Worm (Caenorhabditis elegans) whole organism, L2 larva: Measurements from ENCODE around the gene R10E11.6.
A peak's percentile ranks its signal among the peaks of the same experiment; 100 is the strongest.

ENCODE experiments used
- C34F6.9 ChIP-seq: fragments of 150-350 bp; optimal IDR thresholded peaks from 2 replicates; lab custom pipeline; 2014; ENCODE audit warnings: missing biosample characterization, missing genetic modification characterization
- Y55F3AM.14 ChIP-seq: fragments of 200-800 bp; sonication (Bioruptor generic); optimal IDR thresholded peaks from 2 replicates; lab custom pipeline; 2018; ENCODE audit warnings: mild to moderate bottlenecking, missing genetic modification characterization, missing compliant biosample characterization
- ZK546.5 ChIP-seq: sonication (generic microtip); optimal IDR thresholded peaks from 2 replicates; lab custom pipeline; 2017; ENCODE audit warnings: missing biosample characterization, missing genetic modification characterization
- aly-2 ChIP-seq: fragments of 150-350 bp; optimal IDR thresholded peaks from 2 replicates; lab custom pipeline; 2014; ENCODE audit warnings: missing biosample characterization, missing genetic modification characterization
- blmp-1 ChIP-seq: sonication (generic microtip); optimal IDR thresholded peaks from 2 replicates; lab custom pipeline; 2017; ENCODE audit warnings: missing genetic modification characterization, mild to moderate bottlenecking, missing compliant biosample characterization, antibody characterized with exemption, moderate library complexity; ENCODE audit not compliant: insufficient read depth
- ceh-16 ChIP-seq: fragments of 150-350 bp; optimal IDR thresholded peaks from 2 replicates; lab custom pipeline; 2014; ENCODE audit warnings: missing biosample characterization, missing genetic modification characterization
- ceh-82 ChIP-seq: fragments of 150-350 bp; optimal IDR thresholded peaks from 2 replicates; lab custom pipeline; 2014; ENCODE audit warnings: missing biosample characterization, missing genetic modification characterization
- crh-2 ChIP-seq: sonication (generic microtip); optimal IDR thresholded peaks from 2 replicates; lab custom pipeline; 2017; ENCODE audit warnings: missing biosample characterization, missing genetic modification characterization
- dmd-4 ChIP-seq: sonication (generic microtip); optimal IDR thresholded peaks from 2 replicates; lab custom pipeline; 2017; ENCODE audit warnings: missing biosample characterization, missing genetic modification characterization
- egl-27 ChIP-seq: sonication (generic microtip); optimal IDR thresholded peaks from 3 replicates; lab custom pipeline; 2017; ENCODE audit warnings: missing biosample characterization, missing genetic modification reagents, missing genetic modification characterization
- fos-1 ChIP-seq: fragments of 150-350 bp; optimal IDR thresholded peaks from 2 replicates; lab custom pipeline; 2014; ENCODE audit warnings: missing biosample characterization, missing genetic modification characterization
- gmeb-1 ChIP-seq: fragments of 150-350 bp; optimal IDR thresholded peaks from 2 replicates; lab custom pipeline; 2014; ENCODE audit warnings: missing biosample characterization, missing genetic modification characterization
- lin-11 ChIP-seq: fragments of 150-350 bp; sonication (generic microtip); optimal IDR thresholded peaks from 2 replicates; lab custom pipeline; 2014; ENCODE audit warnings: missing biosample characterization, missing genetic modification characterization, inconsistent platforms, mixed read lengths
- lin-13 ChIP-seq: fragments of 150-350 bp; optimal IDR thresholded peaks from 2 replicates; lab custom pipeline; 2014; ENCODE audit warnings: missing biosample characterization, missing genetic modification reagents, missing genetic modification characterization
- lin-39 ChIP-seq: fragments of 150-350 bp; optimal IDR thresholded peaks from 2 replicates; lab custom pipeline; 2014; ENCODE audit warnings: missing biosample characterization, missing genetic modification reagents, missing genetic modification characterization
- lsy-2 ChIP-seq, 2 experiments: fragments of 150-350 bp in 1 of 2; sonication (generic microtip) in 1 of 2; optimal IDR thresholded peaks; 2 replicates each; lab custom pipeline; 2014 to 2017; ENCODE audit warnings: missing biosample characterization in 2 of 2, missing genetic modification characterization in 2 of 2
- mab-5 ChIP-seq: fragments of 150-350 bp; optimal IDR thresholded peaks from 2 replicates; lab custom pipeline; 2014; ENCODE audit warnings: missing biosample characterization, missing genetic modification characterization
- mbf-1 ChIP-seq: sonication (generic microtip); optimal IDR thresholded peaks from 2 replicates; lab custom pipeline; 2017; ENCODE audit warnings: missing biosample characterization, missing genetic modification characterization
- mdl-1 ChIP-seq, 2 experiments: fragments of 150-350 bp in 1 of 2; sonication (generic microtip) in 1 of 2; optimal IDR thresholded peaks; 2 replicates each; lab custom pipeline; 2017; ENCODE audit warnings: missing biosample characterization in 2 of 2, missing genetic modification characterization in 2 of 2
- nhr-12 ChIP-seq: fragments of 150-350 bp; optimal IDR thresholded peaks from 2 replicates; lab custom pipeline; 2014; ENCODE audit warnings: missing biosample characterization, missing genetic modification characterization
- nhr-129 ChIP-seq: fragments of 150-350 bp; optimal IDR thresholded peaks from 2 replicates; lab custom pipeline; 2014; ENCODE audit warnings: missing biosample characterization, missing genetic modification characterization
- nhr-23 ChIP-seq: fragments of 150-350 bp; optimal IDR thresholded peaks from 2 replicates; lab custom pipeline; 2014; ENCODE audit warnings: missing biosample characterization, missing genetic modification reagents, missing genetic modification characterization
- nhr-237 ChIP-seq: fragments of 150-350 bp; optimal IDR thresholded peaks from 2 replicates; lab custom pipeline; 2014; ENCODE audit warnings: missing biosample characterization, missing genetic modification characterization
- nhr-25 ChIP-seq: fragments of 150-350 bp; sonication (generic microtip); optimal IDR thresholded peaks from 3 replicates; lab custom pipeline; 2014; ENCODE audit warnings: missing biosample characterization, missing genetic modification characterization
- sem-4 ChIP-seq: fragments of 150-350 bp; optimal IDR thresholded peaks from 2 replicates; lab custom pipeline; 2014; ENCODE audit warnings: missing biosample characterization, missing genetic modification reagents, missing genetic modification characterization
- sma-3 ChIP-seq: sonication (generic microtip); optimal IDR thresholded peaks from 2 replicates; lab custom pipeline; 2016; ENCODE audit warnings: missing genetic modification reagents, missing genetic modification characterization, missing compliant biosample characterization
- unc-39 ChIP-seq: fragments of 150-350 bp; optimal IDR thresholded peaks from 2 replicates; lab custom pipeline; 2014; ENCODE audit warnings: missing biosample characterization, missing genetic modification characterization
- unc-55 ChIP-seq: fragments of 150-350 bp; sonication (generic microtip); optimal IDR thresholded peaks from 3 replicates; lab custom pipeline; 2014; ENCODE audit warnings: missing biosample characterization, missing genetic modification reagents, missing genetic modification characterization
- ztf-4 ChIP-seq: fragments of 150-350 bp; optimal IDR thresholded peaks from 2 replicates; lab custom pipeline; 2014; ENCODE audit warnings: missing biosample characterization, missing genetic modification characterization

R10E11.6 gene

DNA sequence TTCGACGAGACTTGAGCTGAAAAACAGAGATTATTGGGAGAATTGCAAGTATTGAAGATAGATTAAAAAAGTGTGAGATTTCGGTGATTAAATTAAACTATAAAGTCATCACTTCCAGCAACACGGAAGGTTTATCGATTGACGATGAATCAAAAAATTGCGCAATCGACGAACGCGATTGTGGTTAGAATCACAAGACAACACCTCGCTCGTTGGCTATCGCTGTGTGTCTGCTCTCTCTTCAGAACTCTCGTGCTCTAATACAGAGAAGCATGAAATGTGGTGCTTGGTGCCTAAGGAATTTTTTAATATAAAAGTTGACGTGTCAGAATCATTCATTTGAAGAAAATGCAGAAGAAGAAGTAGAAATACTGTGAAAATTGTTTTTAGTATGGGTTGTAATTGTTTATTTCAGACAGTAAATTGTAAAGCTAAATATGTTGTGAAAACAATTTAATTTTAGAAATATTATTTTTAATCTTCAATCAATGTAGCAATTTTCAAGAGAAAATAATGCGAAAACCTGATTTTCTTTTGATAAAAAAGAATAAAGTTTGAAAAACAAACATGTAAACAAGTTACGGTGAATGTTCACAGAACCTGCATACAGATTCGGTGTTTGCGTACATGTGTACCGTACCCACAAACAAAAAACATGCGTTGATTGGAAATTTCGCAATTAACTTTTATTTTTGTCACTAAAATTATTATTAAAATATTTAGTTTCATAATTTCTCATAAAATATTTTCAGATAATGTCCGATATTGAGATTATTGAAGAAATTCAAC is 44.6 kb downstream of the R10E11.6 start, which contains the start of the genes ZK632.10 and ZK632.11:
Gene ZK632.10, minus strand, starts transcription at position 560 of the 789 bp plus-strand sequence.
Gene ZK632.11, plus strand, starts transcription at position 753 of the 789 bp plus-strand sequence.
- TF ChIP-seq nhr-129 = peak; percentile 44
- TF ChIP-seq egl-27 (tag; lab: Kevin White, UChicago) = peak; percentile 7
- TF ChIP-seq ztf-4 (tag; lab: Kevin White, UChicago) = peak; percentile 16
- peak; percentile 25 for TF ChIP-seq gmeb-1 (tag; lab: Kevin White, UChicago)
- peak; percentile 81 for TF ChIP-seq C34F6.9 (tag; lab: Kevin White, UChicago)
- peak; percentile 30 for TF ChIP-seq crh-2
- TF ChIP-seq fos-1 (tag; lab: Kevin White, UChicago) = peak; percentile 33
- TF ChIP-seq nhr-25 (tag; lab: Kevin White, UChicago) = peak; percentile 9
- TF ChIP-seq sem-4 (tag; lab: Kevin White, UChicago) = no peak
- TF ChIP-seq unc-55 (GFP tag; lab: Kevin White, UChicago) = peak; percentile 93
- no peak for TF ChIP-seq aly-2 (tag; lab: Kevin White, UChicago)
- TF ChIP-seq mbf-1 (tag; lab: Kevin White, UChicago) = no peak
- peak; percentile 86 to 99 for TF ChIP-seq lsy-2 (tag; optimal IDR thresholded peaks at IDR 0.05; lab: Kevin White, UChicago)
- peak; percentile 36 for TF ChIP-seq sma-3 (GFP tag; lab: Kevin White, UChicago)
- TF ChIP-seq lin-13 (GFP tag; lab: Kevin White, UChicago) = peak; percentile 61
- TF ChIP-seq unc-39 (tag; lab: Kevin White, UChicago) = no peak

DNA sequence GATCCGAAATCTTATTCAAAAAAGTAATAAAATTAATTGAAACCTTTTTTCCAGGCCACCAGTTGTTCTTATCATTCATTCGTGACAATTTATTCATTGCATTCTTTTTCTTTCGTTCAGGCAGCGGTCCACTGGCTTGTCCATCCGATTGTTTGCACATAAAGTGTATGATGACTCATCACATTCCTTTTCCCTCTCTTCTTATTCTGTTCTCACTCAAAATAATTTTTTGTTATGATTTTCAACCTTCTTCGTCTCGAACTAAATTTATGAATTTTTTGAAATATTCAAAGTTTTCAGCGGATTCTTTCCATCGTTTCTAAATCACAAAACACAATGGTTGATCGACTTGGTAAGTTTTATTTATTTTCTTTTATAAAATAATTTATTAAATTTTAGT is 47.7 kb downstream of the R10E11.6 start, which contains the start of gene ZK632.12:
Gene ZK632.12, plus strand, starts transcription at position 301 of the 400 bp plus-strand sequence.
- TF ChIP-seq nhr-237 (tag; lab: Kevin White, UChicago) (no peak), ZK546.5 (tag; lab: Kevin White, UChicago) (no peak), ceh-16 (tag; lab: Kevin White, UChicago) (no peak), blmp-1 (tag; lab: Kevin White, UChicago) (no peak), Y55F3AM.14 (GFP tag; lab: Kevin White, UChicago) (no peak), sem-4 (tag; lab: Kevin White, UChicago) (no peak), sma-3 (GFP tag; lab: Kevin White, UChicago) (no peak), nhr-12 (tag; lab: Kevin White, UChicago) (no peak), gmeb-1 (tag; lab: Kevin White, UChicago) (no peak), lin-39 (tag; lab: Kevin White, UChicago) (no peak), dmd-4 (no peak), lin-13 (GFP tag; lab: Kevin White, UChicago) (no peak)

ce11 chrIII:9832569-9832968 is 49.8 kb downstream of the R10E11.6 start:
- TF ChIP-seq nhr-12 (tag; lab: Kevin White, UChicago) (no peak), unc-55 (GFP tag; lab: Kevin White, UChicago) (no peak), dmd-4 (no peak), mdl-1 (tag; optimal IDR thresholded peaks at IDR 0.05; lab: Kevin White, UChicago) (no peak), nhr-25 (tag; lab: Kevin White, UChicago) (no peak), nhr-23 (no peak), lsy-2 (tag; optimal IDR thresholded peaks at IDR 0.05; lab: Kevin White, UChicago) (no peak), lin-11 (tag; lab: Kevin White, UChicago) (no peak), ceh-82 (tag; lab: Kevin White, UChicago) (no peak), blmp-1 (tag; lab: Kevin White, UChicago) (no peak)

DNA sequence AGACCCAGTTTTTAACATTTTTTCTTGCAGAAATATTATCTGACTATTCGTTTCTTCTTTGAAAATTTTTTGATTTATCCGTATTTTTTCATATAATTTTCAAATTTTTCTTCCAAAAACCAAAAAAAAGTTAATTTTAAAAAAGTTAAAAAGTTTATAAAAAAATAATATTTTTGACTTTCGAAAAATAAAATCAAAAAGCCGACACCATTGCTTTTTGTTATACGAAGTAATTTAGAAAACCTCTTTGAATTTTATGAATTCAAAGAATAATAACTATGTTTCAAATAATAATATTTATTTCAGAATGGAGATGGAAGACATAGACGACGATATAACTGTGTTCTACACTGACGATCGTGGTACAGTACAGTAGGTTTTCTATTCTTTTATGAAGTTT is 52.1 kb downstream of the R10E11.6 start, which contains the start of gene K11H3.8:
Gene K11H3.8, plus strand, starts transcription at position 301 of the 400 bp plus-strand sequence.
- no peak for TF ChIP-seq nhr-23
- no peak for TF ChIP-seq mab-5 (tag; lab: Kevin White, UChicago)
